Worm (Caenorhabditis elegans) whole organism, midembryonic: ENCODE measurements around the gene elt-7.
"Not testable (repeated sequence)": the region's sequence is repeated elsewhere in the genome, so short reads cannot be mapped to it uniquely, and the experiment has no call there.

Experiments used
- T22C8.4 ChIP-seq: fragments of 200-800 bp; sonication (Bioruptor generic); IDR thresholded peaks from 2 replicates; pipeline ENCODE4 v1.3.6; 2022; ENCODE audit warnings: missing genetic modification characterization, missing compliant biosample characterization
- cog-1 ChIP-seq: sonication (generic microtip); optimal IDR thresholded peaks from 2 replicates; lab custom pipeline; 2016; ENCODE audit warnings: missing genetic modification characterization, missing compliant biosample characterization
- flt-1 ChIP-seq: fragments of 200-800 bp; sonication (Bioruptor generic); IDR thresholded peaks from 2 replicates; pipeline ENCODE4 v1.3.6; 2022; ENCODE audit warnings: missing genetic modification characterization, missing compliant biosample characterization
- klf-2 ChIP-seq: fragments of 200-800 bp; sonication (Bioruptor generic); conservative IDR thresholded peaks from 2 replicates; pipeline ENCODE4 v1.3.6; 2022; ENCODE audit warnings: missing genetic modification reagents, missing genetic modification characterization, missing compliant biosample characterization
- med-1 ChIP-seq: sonication (generic microtip); optimal IDR thresholded peaks from 2 replicates; lab custom pipeline; 2017; ENCODE audit warnings: missing genetic modification characterization, mild to moderate bottlenecking, missing compliant biosample characterization, antibody characterized with exemption, missing genetic modification reagents; ENCODE audit not compliant: insufficient read depth
- ref-1 ChIP-seq: fragments of 200-800 bp; sonication (Bioruptor generic); conservative IDR thresholded peaks from 2 replicates; pipeline ENCODE4 v1.3.6; 2022; ENCODE audit warnings: missing genetic modification reagents, missing genetic modification characterization, missing compliant biosample characterization
- tab-1 ChIP-seq: fragments of 200-800 bp; sonication (Bioruptor generic); IDR thresholded peaks from 2 replicates; pipeline ENCODE4 v1.3.6; 2022; ENCODE audit warnings: missing genetic modification characterization, missing compliant biosample characterization
- ztf-23 ChIP-seq: fragments of 200-800 bp; sonication (Bioruptor generic); IDR thresholded peaks from 2 replicates; pipeline ENCODE4 v1.3.6; 2022; ENCODE audit warnings: missing genetic modification reagents, missing genetic modification characterization, missing compliant biosample characterization
- ztf-29 ChIP-seq: fragments of 200-800 bp; sonication (Bioruptor generic); IDR thresholded peaks from 2 replicates; pipeline ENCODE4 v1.3.6; 2022; ENCODE audit warnings: missing genetic modification reagents, missing genetic modification characterization, missing compliant biosample characterization

The elt-7 gene

ce11 chrV:4742190-4742589, 28.3 kb upstream of the elt-7 start, which contains the start of gene ugt-61:
Gene ugt-61, plus strand, starts transcription at chrV:4742422.
- TF ChIP-seq T22C8.4 = no peak
- TF ChIP-seq klf-2 = no peak
- TF ChIP-seq tab-1 = no peak
- TF ChIP-seq ref-1 (GFP tag; lab: Robert Waterston, UW) = no peak
- TF ChIP-seq cog-1 (tag; lab: Kevin White, UChicago) = no peak
- no peak for TF ChIP-seq med-1 (GFP tag; lab: Kevin White, UChicago)
- TF ChIP-seq ztf-23 (GFP tag; lab: Robert Waterston, UW) = no peak
- no peak for TF ChIP-seq ztf-29 (GFP tag; lab: Robert Waterston, UW)
- TF ChIP-seq flt-1 (GFP tag; lab: Robert Waterston, UW) = no peak

ce11 chrV:4745269-4745668, 25.2 kb upstream of the elt-7 start, which contains the start of gene C18G1.7:
Gene C18G1.7, plus strand, starts transcription at chrV:4745569.
- no peak for TF ChIP-seq ref-1 (GFP tag; lab: Robert Waterston, UW)
- no peak for TF ChIP-seq ztf-29 (GFP tag; lab: Robert Waterston, UW)
- no peak for TF ChIP-seq klf-2
- no peak for TF ChIP-seq ztf-23 (GFP tag; lab: Robert Waterston, UW)
- no peak for TF ChIP-seq med-1 (GFP tag; lab: Kevin White, UChicago)
- TF ChIP-seq flt-1 (GFP tag; lab: Robert Waterston, UW) = no peak
- no peak for TF ChIP-seq T22C8.4
- no peak for TF ChIP-seq tab-1
- no peak for TF ChIP-seq cog-1 (tag; lab: Kevin White, UChicago)

ce11 chrV:4750294-4750693, 20.2 kb upstream of the elt-7 start, which contains the start of gene C18G1.6:
Gene C18G1.6, plus strand, starts transcription at chrV:4750594.
- TF ChIP-seq T22C8.4 = no peak
- TF ChIP-seq ztf-29 (GFP tag; lab: Robert Waterston, UW) = no peak
- no peak for TF ChIP-seq tab-1
- TF ChIP-seq med-1 (GFP tag; lab: Kevin White, UChicago) = no peak
- TF ChIP-seq klf-2 = no peak
- no peak for TF ChIP-seq flt-1 (GFP tag; lab: Robert Waterston, UW)

ce11 chrV:4754123-4754522, 16.3 kb upstream of the elt-7 start, which contains the start of gene hil-4:
Gene hil-4, plus strand, starts transcription at chrV:4754313.
- no peak for TF ChIP-seq cog-1 (tag; lab: Kevin White, UChicago)
- no peak for TF ChIP-seq ztf-23 (GFP tag; lab: Robert Waterston, UW)
- TF ChIP-seq tab-1 = no peak
- TF ChIP-seq klf-2 = no peak
- TF ChIP-seq T22C8.4 = no peak
- no peak for TF ChIP-seq flt-1 (GFP tag; lab: Robert Waterston, UW)
- no peak for TF ChIP-seq med-1 (GFP tag; lab: Kevin White, UChicago)
- no peak for TF ChIP-seq ztf-29 (GFP tag; lab: Robert Waterston, UW)
- TF ChIP-seq ref-1 (GFP tag; lab: Robert Waterston, UW) = no peak

- TF ChIP-seq T22C8.4 = no peak
Observed at ce11 chrV:4754684-4755211, 15.7 kb upstream of the elt-7 start.

ce11 chrV:4755308-4756029, 15.0 kb upstream of the elt-7 start, which contains the start of gene pgl-3:
Gene pgl-3, plus strand, starts transcription at chrV:4755979.
- TF ChIP-seq cog-1 (tag; lab: Kevin White, UChicago) (no peak), klf-2 (no peak), ztf-29 (GFP tag; lab: Robert Waterston, UW) (no peak), tab-1 (no peak)

ce11 chrV:4758019-4758418, 12.5 kb upstream of the elt-7 start:
- TF ChIP-seq ref-1 (GFP tag; lab: Robert Waterston, UW) (no peak), flt-1 (GFP tag; lab: Robert Waterston, UW) (no peak), cog-1 (tag; lab: Kevin White, UChicago) (no peak), T22C8.4 (no peak), klf-2 (no peak), ztf-23 (GFP tag; lab: Robert Waterston, UW) (no peak), tab-1 (no peak)

- no peak for TF ChIP-seq ref-1 (GFP tag; lab: Robert Waterston, UW)
- no peak for TF ChIP-seq T22C8.4
- TF ChIP-seq med-1 (GFP tag; lab: Kevin White, UChicago) = no peak
- no peak for TF ChIP-seq cog-1 (tag; lab: Kevin White, UChicago)
- no peak for TF ChIP-seq ztf-23 (GFP tag; lab: Robert Waterston, UW)
- no peak for TF ChIP-seq flt-1 (GFP tag; lab: Robert Waterston, UW)
- TF ChIP-seq tab-1 = no peak
- no peak for TF ChIP-seq klf-2
- no peak for TF ChIP-seq ztf-29 (GFP tag; lab: Robert Waterston, UW)
Observed at ce11 chrV:4758540-4758939, 11.9 kb upstream of the elt-7 start.

ce11 chrV:4760674-4761073, 9.8 kb upstream of the elt-7 start, which contains the start of gene bgnt-1.4:
Gene bgnt-1.4, plus strand, starts transcription at chrV:4760974.
- not testable (repeated sequence) for TF ChIP-seq med-1 (GFP tag; lab: Kevin White, UChicago); ref-1 (GFP tag; lab: Robert Waterston, UW); klf-2

ce11 chrV:4766501-4766900, 4.0 kb upstream of the elt-7 start, which contains the start of gene C18G1.8:
Gene C18G1.8, minus strand, starts transcription at chrV:4766601.
- TF ChIP-seq flt-1 (GFP tag; lab: Robert Waterston, UW) (no peak), T22C8.4 (no peak), ref-1 (GFP tag; lab: Robert Waterston, UW) (no peak), ztf-29 (GFP tag; lab: Robert Waterston, UW) (no peak), cog-1 (tag; lab: Kevin White, UChicago) (no peak), tab-1 (no peak), klf-2 (no peak), ztf-23 (GFP tag; lab: Robert Waterston, UW) (no peak)
